Fruit fly (Drosophila melanogaster) S2 (cell line): Measurements from ENCODE around the gene dtr.

Experiments
- CG8478 ChIP-seq: fragments of >200 bp; optimal IDR thresholded peaks from 2 replicates; lab custom pipeline; 2018
- CTCF ChIP-seq, 2 experiments: fragments of >200 bp; optimal IDR thresholded peaks; 2 replicates each; lab custom pipeline; 2018

DNA sequence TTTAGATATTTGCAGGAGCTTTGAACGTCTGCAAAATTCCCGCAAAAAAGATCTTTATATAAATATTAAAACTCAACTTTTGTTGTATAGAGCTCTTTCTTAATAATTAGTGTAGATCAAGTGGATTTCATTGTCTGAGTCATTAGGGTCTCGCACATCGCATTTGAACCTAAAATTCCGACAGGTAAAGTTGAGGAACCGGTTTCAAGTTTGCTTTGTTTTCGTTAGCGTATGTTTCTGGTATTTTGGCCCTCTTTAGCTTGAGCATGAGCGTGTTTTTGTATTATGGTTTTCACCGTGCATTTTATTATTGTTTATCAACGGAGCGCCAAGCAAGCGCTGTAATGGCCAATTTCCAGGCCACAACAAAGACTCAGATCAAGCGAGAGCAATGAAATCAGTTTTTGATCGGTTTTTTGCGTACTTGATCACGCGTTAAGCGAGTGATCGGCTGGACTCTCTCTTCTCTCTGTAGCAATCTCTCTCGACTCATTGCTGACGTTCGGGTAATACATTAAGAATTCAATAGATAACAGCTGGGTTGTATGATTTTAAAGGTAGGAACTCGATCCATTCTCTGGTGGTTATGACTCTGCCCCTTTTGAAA lies 48.1 kb upstream of the dtr start:
- TF ChIP-seq CG8478 (no peak), CTCF (optimal IDR thresholded peaks at IDR 0.05; lab: Kevin White, UChicago) (no peak)
